Worm (Caenorhabditis elegans) whole organism, L2 larva: ENCODE measurements around the gene K06H6.4.

Source experiments
- F13H6.1 ChIP-seq: sonication (generic microtip); optimal IDR thresholded peaks from 2 replicates; lab custom pipeline; 2016; ENCODE audit warnings: missing genetic modification characterization, missing compliant biosample characterization
- alr-1 ChIP-seq: fragments of 150-350 bp; optimal IDR thresholded peaks from 2 replicates; lab custom pipeline; 2014; ENCODE audit warnings: missing biosample characterization, missing genetic modification characterization
- aly-2 ChIP-seq: fragments of 150-350 bp; optimal IDR thresholded peaks from 2 replicates; lab custom pipeline; 2014; ENCODE audit warnings: missing biosample characterization, missing genetic modification characterization
- ama-1 ChIP-seq: fragments of 150-350 bp; optimal IDR thresholded peaks from 2 replicates; lab custom pipeline; 2018; ENCODE audit warnings: inconsistent platforms
- blmp-1 ChIP-seq: sonication (generic microtip); optimal IDR thresholded peaks from 2 replicates; lab custom pipeline; 2017; ENCODE audit warnings: missing genetic modification characterization, mild to moderate bottlenecking, missing compliant biosample characterization, antibody characterized with exemption, moderate library complexity; ENCODE audit not compliant: insufficient read depth
- ceh-16 ChIP-seq: fragments of 150-350 bp; optimal IDR thresholded peaks from 2 replicates; lab custom pipeline; 2014; ENCODE audit warnings: missing biosample characterization, missing genetic modification characterization
- crh-2 ChIP-seq: sonication (generic microtip); optimal IDR thresholded peaks from 2 replicates; lab custom pipeline; 2017; ENCODE audit warnings: missing biosample characterization, missing genetic modification characterization
- egl-27 ChIP-seq: sonication (generic microtip); optimal IDR thresholded peaks from 3 replicates; lab custom pipeline; 2017; ENCODE audit warnings: missing biosample characterization, missing genetic modification reagents, missing genetic modification characterization
- elt-1 ChIP-seq: fragments of 150-350 bp; optimal IDR thresholded peaks from 2 replicates; lab custom pipeline; 2014; ENCODE audit warnings: missing biosample characterization, missing genetic modification characterization
- elt-3 ChIP-seq: sonication (generic microtip); optimal IDR thresholded peaks from 2 replicates; lab custom pipeline; 2017; ENCODE audit warnings: missing biosample characterization, missing genetic modification characterization
- fos-1 ChIP-seq: fragments of 150-350 bp; optimal IDR thresholded peaks from 2 replicates; lab custom pipeline; 2014; ENCODE audit warnings: missing biosample characterization, missing genetic modification characterization
- lin-39 ChIP-seq: fragments of 150-350 bp; optimal IDR thresholded peaks from 2 replicates; lab custom pipeline; 2014; ENCODE audit warnings: missing biosample characterization, missing genetic modification reagents, missing genetic modification characterization
- mab-5 ChIP-seq: fragments of 150-350 bp; optimal IDR thresholded peaks from 2 replicates; lab custom pipeline; 2014; ENCODE audit warnings: missing biosample characterization, missing genetic modification characterization
- mbf-1 ChIP-seq: sonication (generic microtip); optimal IDR thresholded peaks from 2 replicates; lab custom pipeline; 2017; ENCODE audit warnings: missing biosample characterization, missing genetic modification characterization
- mdl-1 ChIP-seq, 2 experiments: fragments of 150-350 bp in 1 of 2; sonication (generic microtip) in 1 of 2; optimal IDR thresholded peaks; 2 replicates each; lab custom pipeline; 2017; ENCODE audit warnings: missing biosample characterization in 2 of 2, missing genetic modification characterization in 2 of 2
- nhr-10 ChIP-seq: sonication (generic microtip); optimal IDR thresholded peaks from 2 replicates; lab custom pipeline; 2017; ENCODE audit warnings: missing biosample characterization, missing genetic modification characterization
- nhr-11 ChIP-seq: fragments of 150-350 bp; optimal IDR thresholded peaks from 2 replicates; lab custom pipeline; 2014; ENCODE audit warnings: missing biosample characterization, missing genetic modification characterization
- nhr-12 ChIP-seq: fragments of 150-350 bp; optimal IDR thresholded peaks from 2 replicates; lab custom pipeline; 2014; ENCODE audit warnings: missing biosample characterization, missing genetic modification characterization
- nhr-129 ChIP-seq: fragments of 150-350 bp; optimal IDR thresholded peaks from 2 replicates; lab custom pipeline; 2014; ENCODE audit warnings: missing biosample characterization, missing genetic modification characterization
- nhr-21 ChIP-seq: fragments of 150-350 bp; optimal IDR thresholded peaks from 2 replicates; lab custom pipeline; 2014; ENCODE audit warnings: missing biosample characterization, missing genetic modification characterization
- nhr-23 ChIP-seq: fragments of 150-350 bp; optimal IDR thresholded peaks from 2 replicates; lab custom pipeline; 2014; ENCODE audit warnings: missing biosample characterization, missing genetic modification reagents, missing genetic modification characterization
- nhr-6 ChIP-seq: fragments of 150-350 bp; optimal IDR thresholded peaks from 2 replicates; lab custom pipeline; 2014; ENCODE audit warnings: missing biosample characterization, missing genetic modification characterization
- nhr-77 ChIP-seq: fragments of 150-350 bp; optimal IDR thresholded peaks from 2 replicates; lab custom pipeline; 2014; ENCODE audit warnings: missing biosample characterization, missing genetic modification characterization
- peb-1 ChIP-seq: fragments of 150-350 bp; optimal IDR thresholded peaks from 2 replicates; lab custom pipeline; 2014; ENCODE audit warnings: missing biosample characterization, missing genetic modification characterization
- skn-1 ChIP-seq: sonication (generic microtip); optimal IDR thresholded peaks from 2 replicates; lab custom pipeline; 2017; ENCODE audit warnings: missing biosample characterization, missing genetic modification characterization
- sma-3 ChIP-seq: sonication (generic microtip); optimal IDR thresholded peaks from 2 replicates; lab custom pipeline; 2016; ENCODE audit warnings: missing genetic modification reagents, missing genetic modification characterization, missing compliant biosample characterization
- sma-9 ChIP-seq, 2 experiments: fragments of 150-350 bp in 1 of 2; sonication (generic microtip) in 1 of 2; optimal IDR thresholded peaks; 2 replicates each; lab custom pipeline; 2014 to 2016; ENCODE audit warnings: missing genetic modification characterization in 2 of 2, mild to moderate bottlenecking in 1 of 2, missing biosample characterization in 1 of 2, missing compliant biosample characterization in 1 of 2, missing genetic modification reagents in 1 of 2, moderate library complexity in 1 of 2
- snpc-4 ChIP-seq: fragments of 150-350 bp; optimal IDR thresholded peaks from 2 replicates; lab custom pipeline; 2014; ENCODE audit warnings: missing biosample characterization, missing genetic modification characterization
- unc-39 ChIP-seq: fragments of 150-350 bp; optimal IDR thresholded peaks from 2 replicates; lab custom pipeline; 2014; ENCODE audit warnings: missing biosample characterization, missing genetic modification characterization
- unc-55 ChIP-seq: fragments of 150-350 bp; sonication (generic microtip); optimal IDR thresholded peaks from 3 replicates; lab custom pipeline; 2014; ENCODE audit warnings: missing biosample characterization, missing genetic modification reagents, missing genetic modification characterization
- zag-1 ChIP-seq: fragments of 150-350 bp; optimal IDR thresholded peaks from 2 replicates; lab custom pipeline; 2014; ENCODE audit warnings: missing biosample characterization, missing genetic modification characterization
- ztf-1 ChIP-seq: fragments of 200-800 bp; sonication (Bioruptor generic); conservative IDR thresholded peaks from 2 replicates; pipeline ENCODE4 v1.3.6; 2022; ENCODE audit warnings: missing genetic modification characterization, missing compliant biosample characterization
- ztf-11 ChIP-seq: sonication (generic microtip); optimal IDR thresholded peaks from 2 replicates; lab custom pipeline; 2017; ENCODE audit warnings: missing biosample characterization, missing genetic modification characterization
- ztf-4 ChIP-seq: fragments of 150-350 bp; optimal IDR thresholded peaks from 2 replicates; lab custom pipeline; 2014; ENCODE audit warnings: missing biosample characterization, missing genetic modification characterization

The K06H6.4 gene

DNA sequence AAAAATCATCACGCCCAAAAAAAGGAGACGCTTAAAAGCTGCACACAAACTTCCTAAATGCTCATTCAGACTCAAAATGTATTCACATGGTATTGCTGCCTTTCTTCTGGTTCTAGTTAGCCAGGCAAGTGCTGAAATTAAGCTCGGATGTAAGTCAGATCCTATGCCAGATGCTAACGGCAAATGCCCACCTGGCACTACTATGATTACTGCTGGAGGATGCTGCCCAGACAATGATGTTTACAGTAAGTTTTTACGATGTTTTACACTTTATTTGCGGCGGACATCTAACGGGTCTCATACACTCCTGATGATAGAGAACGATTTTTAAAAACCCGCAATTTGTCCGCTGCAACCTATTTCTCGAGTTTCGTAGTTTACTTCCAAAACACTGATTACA is 42.5 kb upstream of the K06H6.4 start, which contains the start of gene C14C6.5:
Gene C14C6.5, plus strand, starts transcription at position 58 of the 400 bp plus-strand sequence.
- no peak for TF ChIP-seq unc-39 (tag; lab: Kevin White, UChicago)
- TF ChIP-seq nhr-11: no peak
- no peak for TF ChIP-seq ztf-4 (tag; lab: Kevin White, UChicago)
- no peak for TF ChIP-seq mab-5 (tag; lab: Kevin White, UChicago)
- no peak for TF ChIP-seq peb-1 (tag; lab: Kevin White, UChicago)

DNA sequence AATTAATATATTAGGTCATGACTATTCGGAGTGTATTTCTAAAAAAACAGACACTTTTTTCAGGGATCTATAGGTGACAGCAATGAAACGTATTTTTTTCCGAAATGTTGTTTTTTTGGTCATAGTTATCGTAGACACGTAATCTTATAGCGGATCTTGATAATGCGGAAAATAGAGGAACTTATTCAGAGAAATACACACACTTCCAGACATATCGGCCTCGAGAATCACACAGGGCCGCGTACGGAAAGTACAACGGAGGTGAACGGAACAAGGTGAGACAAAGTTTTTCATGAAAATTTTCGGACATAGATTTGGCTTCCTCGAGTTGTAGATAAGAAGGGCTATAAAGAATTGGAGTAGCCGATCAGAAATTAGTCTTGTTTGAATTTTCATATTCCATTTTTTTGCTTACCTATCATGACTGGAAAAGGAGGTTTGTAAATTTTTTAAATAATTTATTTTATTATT is 40.0 kb upstream of the K06H6.4 start, which contains the start of gene nhr-155:
Gene nhr-155, plus strand, starts transcription at position 421 of the 471 bp plus-strand sequence.
- TF ChIP-seq peb-1 (tag; lab: Kevin White, UChicago) (no peak), ceh-16 (peak; percentile 30), blmp-1 (no peak), nhr-12 (no peak), egl-27 (no peak), ztf-4 (tag; lab: Kevin White, UChicago) (no peak), ztf-1 (GFP tag; lab: Robert Waterston, UW) (no peak), nhr-23 (tag; lab: Kevin White, UChicago) (peak; percentile 26), sma-9 (GFP tag; optimal IDR thresholded peaks at IDR 0.05; lab: Kevin White, UChicago) (peak; percentile 81), sma-9 (tag; optimal IDR thresholded peaks at IDR 0.05; lab: Kevin White, UChicago) (no peak), mdl-1 (tag; optimal IDR thresholded peaks at IDR 0.05; lab: Kevin White, UChicago) (no peak), zag-1 (tag; lab: Kevin White, UChicago) (no peak), alr-1 (no peak), elt-1 (tag; lab: Kevin White, UChicago) (peak; percentile 95), nhr-77 (tag; lab: Kevin White, UChicago) (no peak)

DNA sequence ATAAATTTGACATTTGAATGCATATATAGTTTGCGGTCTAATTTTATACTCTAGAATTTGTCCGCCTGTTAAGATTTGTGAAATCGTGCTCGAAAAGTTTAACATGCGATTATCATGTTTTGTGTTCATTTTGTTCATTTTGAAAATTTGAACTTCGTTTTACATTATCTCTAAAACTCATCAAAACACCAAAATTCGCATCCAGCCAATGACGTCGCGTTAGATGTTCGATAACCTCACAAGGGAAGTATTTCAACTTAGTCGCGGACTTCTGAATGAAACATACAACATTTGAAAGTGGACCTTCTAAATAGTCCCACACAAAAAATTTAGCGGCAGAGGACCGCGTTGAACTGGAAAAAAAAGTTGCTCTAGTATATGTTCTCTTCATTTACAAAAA is 37.6 kb upstream of the K06H6.4 start:
- no peak for TF ChIP-seq unc-39 (tag; lab: Kevin White, UChicago)
- TF ChIP-seq egl-27: no peak
- TF ChIP-seq aly-2 (tag; lab: Kevin White, UChicago): no peak
- no peak for TF ChIP-seq nhr-6 (tag; lab: Kevin White, UChicago)
- TF ChIP-seq elt-1 (tag; lab: Kevin White, UChicago): peak; percentile 31
- TF ChIP-seq sma-9 (GFP tag; optimal IDR thresholded peaks at IDR 0.05; lab: Kevin White, UChicago): peak; percentile 50
- TF ChIP-seq sma-9 (tag; optimal IDR thresholded peaks at IDR 0.05; lab: Kevin White, UChicago): no peak
- TF ChIP-seq mdl-1 (tag; optimal IDR thresholded peaks at IDR 0.05; lab: Kevin White, UChicago): no peak
- no peak for TF ChIP-seq ztf-11 (tag; lab: Kevin White, UChicago)

DNA sequence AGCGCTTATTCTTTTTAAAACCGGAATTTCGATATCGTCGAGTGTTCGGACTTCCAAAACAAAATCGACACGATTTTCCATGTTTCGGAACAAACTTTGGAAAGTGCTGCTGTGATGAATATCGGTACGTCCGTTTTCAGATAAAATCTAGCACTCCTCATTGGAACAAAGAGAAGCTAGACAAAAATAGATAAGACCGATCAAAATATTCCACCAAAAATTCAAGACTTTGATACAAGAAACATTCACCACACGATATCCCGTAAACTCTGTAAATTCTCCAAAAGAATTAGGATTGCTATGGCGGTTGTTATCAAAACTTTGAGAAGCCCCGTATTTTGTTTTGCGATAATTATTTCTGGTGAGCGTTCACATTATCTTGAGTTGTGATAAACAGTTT is 35.9 kb upstream of the K06H6.4 start, which contains the start of gene C14C6.3:
Gene C14C6.3, plus strand, starts transcription at position 301 of the 400 bp plus-strand sequence.
- TF ChIP-seq snpc-4 (tag; lab: Kevin White, UChicago): no peak
- TF ChIP-seq fos-1 (tag; lab: Kevin White, UChicago): no peak
- no peak for TF ChIP-seq blmp-1
- no peak for TF ChIP-seq mbf-1 (tag; lab: Kevin White, UChicago)
- TF ChIP-seq skn-1 (tag; lab: Kevin White, UChicago): no peak
- no peak for TF ChIP-seq unc-55 (GFP tag; lab: Kevin White, UChicago)

DNA sequence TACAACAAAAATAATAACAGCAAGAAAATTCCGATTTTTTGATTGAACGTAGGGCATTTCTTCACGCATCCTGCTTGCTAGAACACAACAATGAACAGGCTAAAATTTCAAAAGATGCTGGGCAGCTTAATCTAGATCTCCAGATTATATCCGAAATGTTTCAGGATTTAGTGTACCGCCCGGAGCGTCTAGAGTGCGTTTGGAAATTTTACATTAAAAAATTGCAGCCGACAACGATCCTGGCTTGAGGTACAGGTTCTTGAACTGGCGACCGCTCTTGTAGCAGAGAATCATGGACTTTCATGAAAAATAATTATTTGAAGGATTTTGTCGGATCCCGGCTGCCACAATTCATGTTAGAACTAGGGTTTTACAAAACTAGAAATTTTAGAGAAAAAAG is 31.1 kb upstream of the K06H6.4 start, which contains the start of gene C14C6.6:
Gene C14C6.6, minus strand, starts transcription at position 101 of the 400 bp plus-strand sequence.
- TF ChIP-seq lin-39 (tag; lab: Kevin White, UChicago) (no peak), nhr-12 (no peak), nhr-10 (tag; lab: Kevin White, UChicago) (no peak), nhr-21 (no peak), sma-3 (GFP tag; lab: Kevin White, UChicago) (no peak), nhr-11 (no peak), nhr-129 (tag; lab: Kevin White, UChicago) (no peak), elt-3 (no peak), F13H6.1 (tag; lab: Kevin White, UChicago) (no peak), nhr-6 (tag; lab: Kevin White, UChicago) (no peak), aly-2 (tag; lab: Kevin White, UChicago) (no peak), unc-55 (GFP tag; lab: Kevin White, UChicago) (no peak), mdl-1 (tag; optimal IDR thresholded peaks at IDR 0.05; lab: Kevin White, UChicago) (no peak), mab-5 (tag; lab: Kevin White, UChicago) (no peak), crh-2 (tag; lab: Kevin White, UChicago) (no peak), ztf-11 (tag; lab: Kevin White, UChicago) (no peak), skn-1 (tag; lab: Kevin White, UChicago) (no peak), ama-1 (no peak)
